Fruit fly (Drosophila melanogaster) whole organism, prepupa: ENCODE results near the gene CG31221.

ENCODE experiments used
- CG6808 ChIP-seq: fragments of 200-800 bp; sonication (Bioruptor generic); optimal IDR thresholded peaks from 3 replicates; lab custom pipeline; 2017; ENCODE audit warnings: missing biosample characterization, missing genetic modification characterization, mild to moderate bottlenecking, moderate library complexity, missing genetic modification reagents
- Ets96B ChIP-seq: fragments of 200-800 bp; optimal IDR thresholded peaks from 2 replicates; lab custom pipeline; 2019; ENCODE audit warnings: missing biosample characterization, mild to moderate bottlenecking, missing genetic modification characterization, moderate library complexity
- OdsH ChIP-seq: fragments of 200-800 bp; sonication (Bioruptor generic); optimal IDR thresholded peaks from 3 replicates; lab custom pipeline; 2016; ENCODE audit warnings: missing biosample characterization, missing genetic modification characterization
- acj6 ChIP-seq: fragments of 200-800 bp; sonication (Bioruptor generic); optimal IDR thresholded peaks from 3 replicates; lab custom pipeline; 2016; ENCODE audit warnings: missing biosample characterization, missing genetic modification characterization

DNA sequence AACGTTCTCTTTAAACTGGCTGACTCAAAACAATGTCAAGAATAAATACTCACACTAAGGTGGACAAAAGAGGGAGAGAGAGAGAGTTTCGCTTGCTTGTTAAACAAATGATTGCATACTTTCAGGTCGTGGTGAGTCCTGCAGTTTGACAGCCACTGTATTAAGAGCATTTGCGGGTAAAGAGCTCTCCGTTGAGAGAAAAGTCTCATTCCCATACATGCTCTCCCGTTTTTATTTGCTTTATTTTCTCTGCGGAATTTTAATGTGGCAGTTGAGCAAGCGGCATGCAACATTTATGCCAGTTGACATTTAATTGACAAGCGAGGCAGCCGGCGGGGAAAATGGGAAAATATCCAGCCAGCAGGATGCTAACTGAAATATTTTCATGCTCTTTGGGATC lies 82.7 kb downstream of the CG31221 start:
- TF ChIP-seq CG6808 (GFP tag; lab: Kevin White, UChicago) (no peak), Ets96B (tag; lab: Kevin White, UChicago) (no peak), OdsH (no peak), acj6 (no peak)
